Worm (Caenorhabditis elegans) whole organism, L3 larva: ENCODE results near the gene T19C4.24.

Experiments used
- ama-1 ChIP-seq: fragments of 150-350 bp; optimal IDR thresholded peaks from 2 replicates; lab custom pipeline; 2018
- ceh-16 ChIP-seq: sonication (generic microtip); optimal IDR thresholded peaks from 2 replicates; lab custom pipeline; 2017; ENCODE audit warnings: missing biosample characterization, missing genetic modification characterization
- ceh-28 ChIP-seq: fragments of 150-350 bp; optimal IDR thresholded peaks from 2 replicates; lab custom pipeline; 2014; ENCODE audit warnings: missing biosample characterization, missing genetic modification reagents, missing genetic modification characterization
- ceh-9 ChIP-seq: sonication (generic microtip); optimal IDR thresholded peaks from 2 replicates; lab custom pipeline; 2018; ENCODE audit warnings: missing biosample characterization, missing genetic modification characterization
- egl-5 ChIP-seq: fragments of 150-350 bp; optimal IDR thresholded peaks from 2 replicates; lab custom pipeline; 2017; ENCODE audit warnings: missing biosample characterization, missing genetic modification reagents, missing genetic modification characterization, inconsistent platforms
- elt-1 ChIP-seq: fragments of 150-350 bp; optimal IDR thresholded peaks from 2 replicates; lab custom pipeline; 2014; ENCODE audit warnings: missing biosample characterization, missing genetic modification characterization
- elt-2 ChIP-seq: sonication (generic microtip); optimal IDR thresholded peaks from 2 replicates; lab custom pipeline; 2016; ENCODE audit warnings: missing genetic modification reagents, mild to moderate bottlenecking, missing genetic modification characterization, missing compliant biosample characterization
- elt-3 ChIP-seq, 3 experiments: fragments of 150-350 bp in 1 of 3; sonication (generic microtip) in 2 of 3; optimal IDR thresholded peaks; 2 replicates in 2 of 3; 4 replicates in 1 of 3; lab custom pipeline; 2014 to 2017; ENCODE audit warnings: missing biosample characterization in 3 of 3, missing genetic modification characterization in 3 of 3
- eor-1 ChIP-seq, 2 experiments: fragments of 150-350 bp; optimal IDR thresholded peaks; 2 replicates each; lab custom pipeline; 2014 to 2018; ENCODE audit warnings: missing biosample characterization in 2 of 2, missing genetic modification characterization in 2 of 2
- fkh-10 ChIP-seq: sonication (generic microtip); optimal IDR thresholded peaks from 2 replicates; lab custom pipeline; 2017; ENCODE audit warnings: missing biosample characterization, missing genetic modification reagents, missing genetic modification characterization
- fkh-2 ChIP-seq: fragments of 150-350 bp; optimal IDR thresholded peaks from 2 replicates; lab custom pipeline; 2014; ENCODE audit warnings: missing biosample characterization, missing genetic modification reagents, missing genetic modification characterization
- fos-1 ChIP-seq: fragments of 150-350 bp; optimal IDR thresholded peaks from 2 replicates; lab custom pipeline; 2014; ENCODE audit warnings: missing biosample characterization, missing genetic modification characterization
- hmg-11 ChIP-seq: sonication (generic microtip); optimal IDR thresholded peaks from 2 replicates; lab custom pipeline; 2016; ENCODE audit warnings: missing genetic modification characterization, missing compliant biosample characterization
- jun-1 ChIP-seq: fragments of 150-350 bp; optimal IDR thresholded peaks from 2 replicates; lab custom pipeline; 2014; ENCODE audit warnings: missing biosample characterization, missing genetic modification reagents, missing genetic modification characterization
- lin-39 ChIP-seq: fragments of 150-350 bp; optimal IDR thresholded peaks from 2 replicates; lab custom pipeline; 2018; ENCODE audit warnings: missing biosample characterization, missing genetic modification reagents, missing genetic modification characterization
- lsy-12 ChIP-seq: sonication (generic microtip); optimal IDR thresholded peaks from 2 replicates; lab custom pipeline; 2016; ENCODE audit warnings: mild to moderate bottlenecking, missing genetic modification characterization, missing compliant biosample characterization
- mdl-1 ChIP-seq: fragments of 150-350 bp; optimal IDR thresholded peaks from 2 replicates; lab custom pipeline; 2014; ENCODE audit warnings: missing biosample characterization, missing genetic modification characterization
- mml-1 ChIP-seq: fragments of 150-350 bp; sonication (generic microtip); optimal IDR thresholded peaks from 3 replicates; lab custom pipeline; 2014; ENCODE audit warnings: missing biosample characterization, missing genetic modification characterization
- nhr-11 ChIP-seq: fragments of 150-350 bp; optimal IDR thresholded peaks from 2 replicates; lab custom pipeline; 2014; ENCODE audit warnings: missing biosample characterization, missing genetic modification characterization
- nhr-23 ChIP-seq: fragments of 150-350 bp; optimal IDR thresholded peaks from 2 replicates; lab custom pipeline; 2014; ENCODE audit warnings: missing biosample characterization, missing genetic modification reagents, missing genetic modification characterization
- nhr-237 ChIP-seq: fragments of 150-350 bp; optimal IDR thresholded peaks from 2 replicates; lab custom pipeline; 2014; ENCODE audit warnings: missing biosample characterization, missing genetic modification characterization
- nhr-28 ChIP-seq: fragments of 150-350 bp; optimal IDR thresholded peaks from 2 replicates; lab custom pipeline; 2014; ENCODE audit warnings: missing biosample characterization, missing genetic modification characterization
- nhr-43 ChIP-seq: sonication (generic microtip); optimal IDR thresholded peaks from 2 replicates; lab custom pipeline; 2016; ENCODE audit warnings: mild to moderate bottlenecking, missing genetic modification characterization, missing compliant biosample characterization; ENCODE audit not compliant: poor library complexity, severe bottlenecking
- nhr-67 ChIP-seq: fragments of 150-350 bp; optimal IDR thresholded peaks from 2 replicates; lab custom pipeline; 2014; ENCODE audit warnings: missing biosample characterization, missing genetic modification characterization
- nhr-77 ChIP-seq: fragments of 150-350 bp; optimal IDR thresholded peaks from 2 replicates; lab custom pipeline; 2014; ENCODE audit warnings: missing biosample characterization, missing genetic modification characterization
- pha-4 ChIP-seq: fragments of 150-350 bp; optimal IDR thresholded peaks from 2 replicates; lab custom pipeline; 2014; ENCODE audit warnings: missing biosample characterization, missing genetic modification reagents, missing genetic modification characterization
- pqm-1 ChIP-seq: fragments of 150-350 bp; optimal IDR thresholded peaks from 2 replicates; lab custom pipeline; 2017; ENCODE audit warnings: missing biosample characterization, missing genetic modification characterization, inconsistent platforms
- sea-2 ChIP-seq: fragments of 150-350 bp; sonication (generic microtip); optimal IDR thresholded peaks from 4 replicates; lab custom pipeline; 2014; ENCODE audit warnings: missing biosample characterization, missing genetic modification reagents, missing genetic modification characterization
- snpc-4 ChIP-seq: fragments of 150-350 bp; optimal IDR thresholded peaks from 2 replicates; lab custom pipeline; 2014; ENCODE audit warnings: missing biosample characterization, missing genetic modification characterization
- tbx-2 ChIP-seq: sonication (generic microtip); optimal IDR thresholded peaks from 2 replicates; lab custom pipeline; 2016; ENCODE audit warnings: mild to moderate bottlenecking, missing genetic modification characterization, missing compliant biosample characterization
- unc-39 ChIP-seq: sonication (generic microtip); optimal IDR thresholded peaks from 4 replicates; lab custom pipeline; 2017; ENCODE audit warnings: missing biosample characterization, missing genetic modification characterization
- unc-62 ChIP-seq: fragments of 150-350 bp; sonication (generic microtip); optimal IDR thresholded peaks from 4 replicates; lab custom pipeline; 2014; ENCODE audit warnings: missing biosample characterization, missing genetic modification reagents, missing genetic modification characterization
- ztf-4 ChIP-seq: fragments of 150-350 bp; optimal IDR thresholded peaks from 2 replicates; lab custom pipeline; 2014; ENCODE audit warnings: missing biosample characterization, missing genetic modification characterization

Gene T19C4.24

DNA sequence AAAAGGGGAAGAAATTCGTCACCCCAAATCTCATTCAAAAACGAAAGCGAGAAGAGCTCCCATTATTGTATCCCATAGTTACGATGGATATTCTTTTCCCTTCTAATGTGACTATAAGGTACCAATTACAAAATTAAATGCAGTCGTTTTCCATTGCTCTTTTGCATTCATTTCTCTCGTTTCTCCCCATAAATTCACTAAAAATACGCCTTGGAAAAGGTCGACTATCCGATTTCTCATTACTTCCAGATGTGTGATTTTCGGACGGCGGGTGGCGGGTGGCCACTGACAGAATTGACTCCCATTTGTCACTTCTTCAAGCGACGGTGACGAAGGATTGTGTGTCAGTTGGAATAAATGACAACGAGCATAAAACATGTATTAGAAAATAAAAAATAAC, 13.3 kb downstream of the T19C4.24 start:
- TF ChIP-seq eor-1 (tag; optimal IDR thresholded peaks at IDR 0.05; lab: Kevin White, UChicago) (no peak), pha-4 (tag; lab: Kevin White, UChicago) (no peak), unc-62 (GFP tag; lab: Kevin White, UChicago) (no peak), nhr-43 (tag; lab: Kevin White, UChicago) (no peak), nhr-77 (tag; lab: Kevin White, UChicago) (no peak), tbx-2 (tag; lab: Kevin White, UChicago) (no peak), nhr-237 (no peak), sea-2 (no peak), ceh-28 (tag; lab: Kevin White, UChicago) (no peak), jun-1 (tag; lab: Kevin White, UChicago) (no peak), lin-39 (no peak), ama-1 (lab: Kevin White, UChicago) (no peak), pqm-1 (tag; lab: Kevin White, UChicago) (no peak)

DNA sequence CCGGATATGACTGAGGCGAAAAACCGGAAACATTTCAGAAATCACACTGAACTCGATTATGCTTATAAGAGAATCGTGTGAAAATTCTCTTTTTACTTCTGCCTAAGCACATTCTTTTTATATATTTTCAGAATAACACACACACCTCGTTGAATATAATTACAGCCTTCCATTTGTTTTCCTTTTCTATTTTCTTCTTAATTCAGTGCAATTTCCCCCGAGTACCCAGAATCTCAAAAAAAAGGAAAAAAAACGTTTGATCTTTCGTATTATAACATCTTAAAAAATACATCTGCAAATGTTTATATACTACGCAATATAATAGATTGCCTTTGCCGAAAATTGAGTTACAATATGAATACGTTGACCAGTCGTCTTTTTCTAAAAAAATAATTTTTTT, 15.0 kb downstream of the T19C4.24 start:
- no peak for TF ChIP-seq nhr-11 (tag; lab: Kevin White, UChicago)
- no peak for TF ChIP-seq pqm-1 (tag; lab: Kevin White, UChicago)
- TF ChIP-seq ama-1 (lab: Kevin White, UChicago): no peak
- no peak for TF ChIP-seq tbx-2 (tag; lab: Kevin White, UChicago)
- TF ChIP-seq elt-1 (tag; lab: Kevin White, UChicago): no peak
- TF ChIP-seq mml-1 (tag; lab: Kevin White, UChicago): no peak
- TF ChIP-seq sea-2: no peak
- TF ChIP-seq unc-39: no peak
- no peak for TF ChIP-seq mdl-1 (tag; lab: Kevin White, UChicago)
- no peak for TF ChIP-seq ceh-28 (tag; lab: Kevin White, UChicago)

DNA sequence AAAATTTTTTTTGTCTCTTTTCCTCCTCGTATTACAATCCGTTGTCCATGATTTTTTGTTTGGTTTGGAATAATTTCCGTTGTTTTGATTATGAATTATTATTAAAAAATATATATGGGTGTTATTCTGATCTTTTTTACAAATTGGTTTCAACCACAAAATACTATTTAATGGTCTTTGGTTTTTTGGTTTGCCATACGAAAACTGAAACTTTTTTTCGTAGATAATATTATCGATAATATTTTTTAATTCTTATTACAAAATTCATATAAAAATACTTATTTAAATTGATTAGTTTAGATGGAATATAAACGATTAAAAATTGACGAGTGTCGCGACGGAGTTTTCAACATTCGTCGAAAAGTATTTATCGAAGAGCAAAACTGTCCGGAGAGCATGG, 19.6 kb downstream of the T19C4.24 start, which contains the start of gene jmjd-5:
Gene jmjd-5, plus strand, starts transcription at position 301 of the 400 bp plus-strand sequence.
- no peak for TF ChIP-seq unc-39
- no peak for TF ChIP-seq pqm-1 (tag; lab: Kevin White, UChicago)
- TF ChIP-seq fos-1 (tag; lab: Kevin White, UChicago): no peak
- TF ChIP-seq nhr-43 (tag; lab: Kevin White, UChicago): no peak
- no peak for TF ChIP-seq ceh-16 (tag; lab: Kevin White, UChicago)
- TF ChIP-seq hmg-11 (tag; lab: Kevin White, UChicago): no peak
- TF ChIP-seq nhr-28 (tag; lab: Kevin White, UChicago): no peak
- TF ChIP-seq nhr-23 (tag; lab: Kevin White, UChicago): no peak
- TF ChIP-seq ceh-9 (tag; lab: Kevin White, UChicago): no peak
- no peak for TF ChIP-seq ztf-4 (tag; lab: Kevin White, UChicago)
- TF ChIP-seq elt-3 (tag; optimal IDR thresholded peaks at IDR 0.05; lab: Kevin White, UChicago): no peak
- no peak for TF ChIP-seq jun-1 (tag; lab: Kevin White, UChicago)
- no peak for TF ChIP-seq fkh-10 (GFP tag; lab: Kevin White, UChicago)
- no peak for TF ChIP-seq fkh-2
- TF ChIP-seq egl-5 (tag; lab: Kevin White, UChicago): no peak

DNA sequence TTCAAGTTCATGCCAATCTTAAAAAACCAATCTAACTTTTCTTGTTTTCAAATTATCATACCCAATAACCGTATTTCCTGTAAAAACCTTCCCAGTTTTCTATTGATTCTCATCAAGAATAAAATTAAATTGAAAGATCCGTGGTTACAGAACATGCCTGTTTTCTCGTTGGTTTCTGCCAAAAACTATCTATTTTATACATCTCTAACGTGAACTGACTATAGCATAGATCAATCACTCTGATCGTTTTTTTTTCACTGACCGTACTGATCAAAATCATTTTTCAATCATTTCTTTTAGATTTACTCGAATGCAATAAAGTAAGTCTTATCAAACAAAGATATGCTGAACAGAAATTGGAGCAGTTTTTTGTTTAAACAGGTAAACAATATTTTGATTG, 21.9 kb downstream of the T19C4.24 start, which contains the start of gene C06H2.2:
Gene C06H2.2, plus strand, starts transcription at position 301 of the 400 bp plus-strand sequence.
- no peak for TF ChIP-seq egl-5 (tag; lab: Kevin White, UChicago)
- no peak for TF ChIP-seq ztf-4 (tag; lab: Kevin White, UChicago)
- no peak for TF ChIP-seq mdl-1 (tag; lab: Kevin White, UChicago)
- no peak for TF ChIP-seq eor-1 (tag; optimal IDR thresholded peaks at IDR 0.05; lab: Kevin White, UChicago)
- no peak for TF ChIP-seq nhr-77 (tag; lab: Kevin White, UChicago)
- no peak for TF ChIP-seq lsy-12 (tag; lab: Kevin White, UChicago)
- no peak for TF ChIP-seq sea-2
- no peak for TF ChIP-seq ama-1 (lab: Kevin White, UChicago)
- TF ChIP-seq pqm-1 (tag; lab: Kevin White, UChicago): no peak
- no peak for TF ChIP-seq jun-1 (tag; lab: Kevin White, UChicago)
- no peak for TF ChIP-seq nhr-67 (tag; lab: Kevin White, UChicago)
- TF ChIP-seq mml-1 (tag; lab: Kevin White, UChicago): no peak
- no peak for TF ChIP-seq unc-62 (GFP tag; lab: Kevin White, UChicago)
- no peak for TF ChIP-seq nhr-43 (tag; lab: Kevin White, UChicago)
- no peak for TF ChIP-seq elt-2 (tag; lab: Kevin White, UChicago)
- no peak for TF ChIP-seq pha-4 (tag; lab: Kevin White, UChicago)
- no peak for TF ChIP-seq hmg-11 (tag; lab: Kevin White, UChicago)
- TF ChIP-seq snpc-4 (tag; lab: Kevin White, UChicago): no peak
- TF ChIP-seq, all 47 proteins: peak for 0
